Worm (Caenorhabditis elegans) whole organism, L4 larva: ENCODE results near the gene icl-1.

Experiments
- T20F7.1 ChIP-seq: fragments of 200-800 bp; sonication (Bioruptor generic); optimal IDR thresholded peaks from 2 replicates; lab custom pipeline; 2018; ENCODE audit warnings: mild to moderate bottlenecking, missing genetic modification characterization, missing compliant biosample characterization
- Y105C5A.15 ChIP-seq: fragments of 200-800 bp; sonication (Bioruptor generic); IDR thresholded peaks from 2 replicates; pipeline ENCODE4 v1.3.6; 2022; ENCODE audit warnings: missing genetic modification characterization, missing compliant biosample characterization
- Y5F2A.4 ChIP-seq: fragments of 200-800 bp; sonication (Bioruptor generic); optimal IDR thresholded peaks from 2 replicates; lab custom pipeline; 2018; ENCODE audit warnings: mild to moderate bottlenecking, missing genetic modification characterization, missing compliant biosample characterization
- aha-1 ChIP-seq: fragments of 150-350 bp; peaks from one replicate; lab custom pipeline; 2014; ENCODE audit warnings: missing biosample characterization, missing genetic modification characterization
- ama-1 ChIP-seq: fragments of 150-350 bp; optimal IDR thresholded peaks from 2 replicates; lab custom pipeline; 2014; ENCODE audit warnings: inconsistent platforms, mixed read lengths
- ceh-28 ChIP-seq: fragments of 150-350 bp; optimal IDR thresholded peaks from 2 replicates; lab custom pipeline; 2014; ENCODE audit warnings: missing biosample characterization, missing genetic modification reagents, missing genetic modification characterization
- ceh-32 ChIP-seq: sonication (generic microtip); optimal IDR thresholded peaks from 2 replicates; lab custom pipeline; 2016; ENCODE audit warnings: mild to moderate bottlenecking, missing genetic modification characterization, missing compliant biosample characterization; ENCODE audit not compliant: poor library complexity
- ceh-82 ChIP-seq: sonication (generic microtip); optimal IDR thresholded peaks from 2 replicates; lab custom pipeline; 2017; ENCODE audit warnings: missing biosample characterization, missing genetic modification characterization
- ces-1 ChIP-seq: fragments of 150-350 bp; sonication (generic microtip); optimal IDR thresholded peaks from 4 replicates; lab custom pipeline; 2014; ENCODE audit warnings: missing biosample characterization, missing genetic modification reagents, missing genetic modification characterization
- cey-2 ChIP-seq: sonication (generic microtip); optimal IDR thresholded peaks from 3 replicates; lab custom pipeline; 2017; ENCODE audit warnings: missing genetic modification characterization, mild to moderate bottlenecking, missing compliant biosample characterization, antibody characterized with exemption, borderline replicate concordance; ENCODE audit not compliant: insufficient read depth
- daf-16 ChIP-seq, 3 experiments: sonication (generic microtip); optimal IDR thresholded peaks; 2 replicates each; lab custom pipeline; 2016 to 2017; ENCODE audit warnings: missing genetic modification characterization in 3 of 3, missing genetic modification reagents in 3 of 3, mild to moderate bottlenecking in 2 of 3, missing compliant biosample characterization in 2 of 3, missing biosample characterization in 1 of 3, moderate library complexity in 1 of 3
- daf-19 ChIP-seq: fragments of 200-800 bp; sonication (Bioruptor generic); conservative IDR thresholded peaks from 2 replicates; pipeline ENCODE4 v1.3.6; 2022; ENCODE audit warnings: missing genetic modification characterization, missing compliant biosample characterization
- dmd-8 ChIP-seq: fragments of 200-800 bp; sonication (Bioruptor generic); IDR thresholded peaks from 2 replicates; pipeline ENCODE4 v1.3.6; 2022; ENCODE audit warnings: missing genetic modification characterization, missing compliant biosample characterization
- dve-1 ChIP-seq: sonication (generic microtip); optimal IDR thresholded peaks from 2 replicates; lab custom pipeline; 2017; ENCODE audit warnings: antibody characterized with exemption, mild to moderate bottlenecking, missing genetic modification characterization, missing compliant biosample characterization; ENCODE audit not compliant: insufficient read depth
- egl-43 ChIP-seq: fragments of 200-800 bp; sonication (Bioruptor generic); IDR thresholded peaks from 2 replicates; pipeline ENCODE4 v1.3.6; 2022; ENCODE audit warnings: missing genetic modification reagents, missing genetic modification characterization, missing compliant biosample characterization
- fkh-10 ChIP-seq: fragments of 150-350 bp; optimal IDR thresholded peaks from 2 replicates; lab custom pipeline; 2014; ENCODE audit warnings: missing biosample characterization, missing genetic modification reagents, missing genetic modification characterization
- fos-1 ChIP-seq: fragments of 150-350 bp; optimal IDR thresholded peaks from 2 replicates; lab custom pipeline; 2014; ENCODE audit warnings: missing biosample characterization, missing genetic modification characterization
- gei-8 ChIP-seq: fragments of 200-800 bp; sonication (Bioruptor generic); optimal IDR thresholded peaks from 2 replicates; lab custom pipeline; 2018; ENCODE audit warnings: mild to moderate bottlenecking, missing genetic modification characterization, missing compliant biosample characterization
- hif-1 ChIP-seq, 2 experiments: sonication (generic microtip); optimal IDR thresholded peaks; 2 replicates each; lab custom pipeline; 2016 to 2017; ENCODE audit warnings: missing compliant biosample characterization in 2 of 2, missing genetic modification characterization in 2 of 2, missing genetic modification reagents in 2 of 2, missing genotype in 2 of 2, mild to moderate bottlenecking in 1 of 2
- jun-1 ChIP-seq: fragments of 150-350 bp; optimal IDR thresholded peaks from 2 replicates; lab custom pipeline; 2014; ENCODE audit warnings: missing biosample characterization, missing genetic modification reagents, missing genetic modification characterization
- lsy-2 ChIP-seq, 2 experiments: fragments of 150-350 bp in 1 of 2; sonication (generic microtip) in 1 of 2; optimal IDR thresholded peaks; 2 replicates each; lab custom pipeline; 2014 to 2017; ENCODE audit warnings: missing biosample characterization in 2 of 2, missing genetic modification characterization in 2 of 2
- mdl-1 ChIP-seq, 2 experiments: fragments of 150-350 bp in 1 of 2; sonication (generic microtip) in 1 of 2; optimal IDR thresholded peaks; 2 replicates each; lab custom pipeline; 2014 to 2017; ENCODE audit warnings: missing biosample characterization in 2 of 2, missing genetic modification characterization in 2 of 2
- nhr-11 ChIP-seq: fragments of 150-350 bp; optimal IDR thresholded peaks from 2 replicates; lab custom pipeline; 2014; ENCODE audit warnings: missing biosample characterization, missing genetic modification characterization
- nhr-237 ChIP-seq: sonication (generic microtip); optimal IDR thresholded peaks from 2 replicates; lab custom pipeline; 2017; ENCODE audit warnings: missing biosample characterization, missing genetic modification characterization
- nhr-42 ChIP-seq: fragments of 200-800 bp; sonication (Bioruptor generic); IDR thresholded peaks from 2 replicates; pipeline ENCODE4 v1.3.6; 2022; ENCODE audit warnings: missing genetic modification characterization, missing compliant biosample characterization
- nhr-48 ChIP-seq: sonication (generic microtip); optimal IDR thresholded peaks from 2 replicates; lab custom pipeline; 2016; ENCODE audit warnings: mild to moderate bottlenecking, missing genetic modification characterization, missing compliant biosample characterization
- pha-4 ChIP-seq, 2 experiments: fragments of 150-350 bp in 1 of 2; fragments of 200-800 bp in 1 of 2; sonication (Bioruptor generic) in 1 of 2; IDR thresholded peaks in 1 of 2; optimal IDR thresholded peaks in 1 of 2; 2 replicates each; pipeline versions ENCODE4 v1.3.6 to Lab custom; 2014 to 2022; ENCODE audit warnings: missing genetic modification characterization in 2 of 2, missing genetic modification reagents in 2 of 2, missing biosample characterization in 1 of 2, missing compliant biosample characterization in 1 of 2
- sdz-12 ChIP-seq: fragments of 200-800 bp; sonication (Bioruptor generic); optimal IDR thresholded peaks from 2 replicates; lab custom pipeline; 2018; ENCODE audit warnings: mild to moderate bottlenecking, missing genetic modification characterization, missing compliant biosample characterization
- skn-1 ChIP-seq: fragments of 150-350 bp; optimal IDR thresholded peaks from 2 replicates; lab custom pipeline; 2014; ENCODE audit warnings: missing biosample characterization, missing genetic modification characterization
- snpc-4 ChIP-seq: fragments of 150-350 bp; optimal IDR thresholded peaks from 2 replicates; lab custom pipeline; 2014; ENCODE audit warnings: missing biosample characterization, missing genetic modification characterization
- tra-1 ChIP-seq: fragments of 200-800 bp; sonication (Bioruptor generic); IDR thresholded peaks from 2 replicates; pipeline ENCODE4 v1.3.6; 2022; ENCODE audit warnings: missing genetic modification reagents, missing genetic modification characterization, missing compliant biosample characterization
- unc-39 ChIP-seq: sonication (generic microtip); optimal IDR thresholded peaks from 2 replicates; lab custom pipeline; 2017; ENCODE audit warnings: missing biosample characterization, missing genetic modification characterization
- zag-1 ChIP-seq: fragments of 150-350 bp; optimal IDR thresholded peaks from 2 replicates; lab custom pipeline; 2014; ENCODE audit warnings: missing biosample characterization, missing genetic modification characterization
- zfp-2 ChIP-seq: sonication (generic microtip); optimal IDR thresholded peaks from 2 replicates; lab custom pipeline; 2016; ENCODE audit warnings: mild to moderate bottlenecking, missing genetic modification characterization, missing compliant biosample characterization
- zip-11 ChIP-seq: fragments of 200-800 bp; sonication (Bioruptor generic); IDR thresholded peaks from 2 replicates; pipeline ENCODE4 v1.3.6; 2022; ENCODE audit warnings: missing genetic modification characterization, missing compliant biosample characterization
- zip-2 ChIP-seq: fragments of 150-350 bp; optimal IDR thresholded peaks from 2 replicates; lab custom pipeline; 2014; ENCODE audit warnings: missing biosample characterization, missing genetic modification characterization

icl-1 gene

DNA sequence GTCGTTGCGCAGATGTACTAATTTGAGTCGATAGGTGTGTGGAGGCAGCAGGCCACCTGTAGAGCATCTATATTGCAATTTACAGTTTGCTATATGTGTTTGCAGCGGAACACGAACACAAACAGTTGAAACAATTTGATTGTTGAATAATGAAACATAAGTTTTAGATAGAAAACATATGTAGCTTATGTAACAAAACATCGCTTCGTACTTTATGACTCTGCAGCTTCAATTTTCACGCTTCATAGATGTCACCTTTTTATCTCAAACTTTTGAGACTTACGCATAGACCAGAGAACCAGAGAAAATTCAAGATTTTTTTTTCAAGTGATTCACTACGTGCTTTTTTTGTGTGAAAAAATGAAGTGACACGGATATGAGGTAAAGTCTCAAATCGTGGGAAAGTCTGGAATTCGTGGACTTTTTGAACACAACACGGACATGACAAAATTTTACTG, 3.9 kb downstream of the icl-1 start, which contains the start of gene fbxb-72 (continued):
- TF ChIP-seq gei-8 (GFP tag; lab: Kevin White, UChicago) (peak; percentile 13), lsy-2 (tag; optimal IDR thresholded peaks at IDR 0.05; lab: Kevin White, UChicago) (peak; percentile 76 to 84), mdl-1 (tag; optimal IDR thresholded peaks at IDR 0.05; lab: Kevin White, UChicago) (no peak), snpc-4 (tag; lab: Kevin White, UChicago) (no peak), sdz-12 (GFP tag; lab: Kevin White, UChicago) (no peak), pha-4 (GFP tag; IDR thresholded peaks at IDR 0.05; lab: Robert Waterston, UW) (peak; percentile 67; the same call in 1 of the 2 replicates), pha-4 (tag; optimal IDR thresholded peaks at IDR 0.05; lab: Kevin White, UChicago) (no peak), ceh-32 (tag; lab: Kevin White, UChicago) (no peak), cey-2 (tag; lab: Kevin White, UChicago) (no peak), dve-1 (tag; lab: Kevin White, UChicago) (peak; percentile 90), nhr-237 (tag; lab: Kevin White, UChicago) (no peak), ceh-82 (tag; lab: Kevin White, UChicago) (no peak), daf-16 (GFP tag; optimal IDR thresholded peaks at IDR 0.05; lab: Kevin White, UChicago) (peak; percentile 41 to 93), daf-16 (tag; optimal IDR thresholded peaks at IDR 0.05; lab: Kevin White, UChicago) (peak; percentile 89), fkh-10 (GFP tag; lab: Kevin White, UChicago) (no peak), zag-1 (tag; lab: Kevin White, UChicago) (no peak), fos-1 (tag; lab: Kevin White, UChicago) (no peak), jun-1 (tag; lab: Kevin White, UChicago) (no peak)

ce11 chrV:722889-723288, 4.9 kb downstream of the icl-1 start:
- peak; percentile 95 for TF ChIP-seq aha-1 (tag; lab: Kevin White, UChicago)
- TF ChIP-seq zfp-2 (tag; lab: Kevin White, UChicago), result no peak

DNA sequence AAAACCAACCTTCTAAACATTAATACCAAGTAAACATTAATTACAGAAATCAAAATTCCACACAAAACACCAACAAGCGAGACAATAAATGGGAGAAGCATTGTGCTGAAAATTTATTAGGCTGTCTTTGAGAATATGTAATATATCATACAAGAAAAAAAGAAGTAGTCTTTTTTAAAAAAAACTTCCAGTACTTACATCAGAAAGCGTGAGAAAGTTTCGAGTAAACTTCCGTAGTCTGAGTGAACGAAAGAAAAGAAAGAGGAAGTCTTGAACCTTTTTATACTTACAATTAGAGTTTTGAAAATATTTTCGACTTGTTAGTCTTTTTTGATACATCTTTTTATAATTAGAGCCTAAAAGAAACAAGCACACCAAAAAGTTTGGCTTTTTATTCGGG, 8.1 kb downstream of the icl-1 start, which contains the start of gene srbc-40:
srbc-40 (minus strand) TSS at position 101 of the 400 bp plus-strand sequence.
- TF ChIP-seq tra-1 (no peak), zip-11 (GFP tag; lab: Robert Waterston, UW) (no peak), gei-8 (GFP tag; lab: Kevin White, UChicago) (no peak), egl-43 (GFP tag; lab: Robert Waterston, UW) (no peak), ceh-28 (no peak), ces-1 (GFP tag; lab: Kevin White, UChicago) (no peak), nhr-42 (no peak), ama-1 (lab: Kevin White, UChicago) (no peak), zip-2 (tag; lab: Kevin White, UChicago) (no peak), mdl-1 (tag; optimal IDR thresholded peaks at IDR 0.05; lab: Kevin White, UChicago) (no peak), daf-19 (no peak), hif-1 (tag; optimal IDR thresholded peaks at IDR 0.05; lab: Kevin White, UChicago) (no peak), unc-39 (no peak), nhr-11 (tag; lab: Kevin White, UChicago) (no peak), Y5F2A.4 (GFP tag; lab: Kevin White, UChicago) (no peak), T20F7.1 (GFP tag; lab: Kevin White, UChicago) (no peak), Y105C5A.15 (no peak), nhr-48 (tag; lab: Kevin White, UChicago) (no peak), skn-1 (tag; lab: Kevin White, UChicago) (no peak), dmd-8 (no peak)
- TF ChIP-seq, all 104 proteins: peak for 0
